Worm (Caenorhabditis elegans) whole organism, L1 larva: ENCODE data around the gene gfat-1.

Experiments
- alr-1 ChIP-seq: fragments of 200-800 bp; sonication (Bioruptor generic); optimal IDR thresholded peaks from 2 replicates; lab custom pipeline; 2018; ENCODE audit warnings: borderline replicate concordance, mild to moderate bottlenecking, missing genetic modification characterization, missing compliant biosample characterization
- blmp-1 ChIP-seq: fragments of 150-350 bp; optimal IDR thresholded peaks from 2 replicates; lab custom pipeline; 2014; ENCODE audit warnings: missing biosample characterization, missing genetic modification characterization
- ceh-82 ChIP-seq, 3 experiments: fragments of 150-350 bp in 1 of 3; sonication (generic microtip) in 2 of 3; optimal IDR thresholded peaks; 2 replicates each; lab custom pipeline; 2014 to 2017; ENCODE audit warnings: missing biosample characterization in 3 of 3, missing genetic modification characterization in 3 of 3
- ces-1 ChIP-seq: fragments of 150-350 bp; optimal IDR thresholded peaks from 2 replicates; lab custom pipeline; 2014; ENCODE audit warnings: missing biosample characterization, missing genetic modification reagents, missing genetic modification characterization
- dpl-1 ChIP-seq, 3 experiments: fragments of 150-350 bp in 2 of 3; sonication (generic microtip) in 1 of 3; optimal IDR thresholded peaks; 2 replicates each; lab custom pipeline; 2014 to 2017; ENCODE audit warnings: missing biosample characterization in 3 of 3, missing genetic modification characterization in 3 of 3, missing genetic modification reagents in 3 of 3
- dsc-1 ChIP-seq: sonication (generic microtip); optimal IDR thresholded peaks from 2 replicates; lab custom pipeline; 2016; ENCODE audit warnings: mild to moderate bottlenecking, missing genetic modification characterization, missing compliant biosample characterization
- efl-1 ChIP-seq, 4 experiments: fragments of 150-350 bp; optimal IDR thresholded peaks in 3 of 4; peaks in 1 of 4; 1 replicate in 1 of 4; 2 replicates in 3 of 4; lab custom pipeline; 2014; ENCODE audit warnings: missing biosample characterization in 2 of 4, missing genetic modification characterization in 2 of 4, missing genetic modification reagents in 2 of 4
- efl-3 ChIP-seq: fragments of 200-800 bp; sonication (Bioruptor generic); optimal IDR thresholded peaks from 2 replicates; lab custom pipeline; 2018; ENCODE audit warnings: mild to moderate bottlenecking, missing genetic modification characterization, missing compliant biosample characterization
- elt-2 ChIP-seq: sonication (generic microtip); optimal IDR thresholded peaks from 2 replicates; lab custom pipeline; 2016; ENCODE audit warnings: missing genetic modification characterization, mild to moderate bottlenecking, inconsistent platforms, missing compliant biosample characterization, missing genetic modification reagents
- lin-14 ChIP-seq: fragments of 200-800 bp; sonication (Bioruptor generic); optimal IDR thresholded peaks from 2 replicates; lab custom pipeline; 2018; ENCODE audit warnings: mild to moderate bottlenecking, missing genetic modification characterization, moderate library complexity, missing compliant biosample characterization
- lin-15B ChIP-seq: fragments of 150-350 bp; sonication (generic microtip); optimal IDR thresholded peaks from 3 replicates; lab custom pipeline; 2014; ENCODE audit warnings: missing biosample characterization, missing genetic modification characterization
- lin-35 ChIP-seq, 2 experiments: fragments of 150-350 bp; optimal IDR thresholded peaks; 2 replicates each; lab custom pipeline; 2014; ENCODE audit warnings: missing biosample characterization in 2 of 2, missing genetic modification characterization in 2 of 2, missing genetic modification reagents in 2 of 2
- lsy-2 ChIP-seq, 2 experiments: fragments of 150-350 bp; optimal IDR thresholded peaks; 2 replicates each; lab custom pipeline; 2014; ENCODE audit warnings: missing biosample characterization in 2 of 2, missing genetic modification characterization in 2 of 2
- mep-1 ChIP-seq: fragments of 150-350 bp; optimal IDR thresholded peaks from 2 replicates; lab custom pipeline; 2014; ENCODE audit warnings: missing biosample characterization, missing genetic modification characterization
- nhr-20 ChIP-seq: sonication (generic microtip); optimal IDR thresholded peaks from 2 replicates; lab custom pipeline; 2016; ENCODE audit warnings: mild to moderate bottlenecking, missing genetic modification characterization, missing compliant biosample characterization
- nhr-237 ChIP-seq: fragments of 150-350 bp; optimal IDR thresholded peaks from 2 replicates; lab custom pipeline; 2014; ENCODE audit warnings: missing biosample characterization, missing genetic modification characterization
- nhr-47 ChIP-seq: sonication (generic microtip); optimal IDR thresholded peaks from 2 replicates; lab custom pipeline; 2016; ENCODE audit warnings: mild to moderate bottlenecking, missing genetic modification characterization, moderate library complexity, missing compliant biosample characterization
- nhr-71 ChIP-seq: sonication (generic microtip); optimal IDR thresholded peaks from 2 replicates; lab custom pipeline; 2016; ENCODE audit warnings: mild to moderate bottlenecking, missing genetic modification characterization, moderate library complexity, missing compliant biosample characterization
- nhr-85 ChIP-seq: sonication (generic microtip); peaks from one replicate; lab custom pipeline; 2016; ENCODE audit warnings: missing genetic modification characterization, inconsistent platforms, missing compliant biosample characterization
- pag-3 ChIP-seq: sonication (generic microtip); optimal IDR thresholded peaks from 2 replicates; lab custom pipeline; 2017; ENCODE audit warnings: missing genetic modification characterization, mild to moderate bottlenecking, missing compliant biosample characterization, antibody characterized with exemption, borderline replicate concordance; ENCODE audit not compliant: insufficient read depth
- pqm-1 ChIP-seq: sonication (generic microtip); optimal IDR thresholded peaks from 3 replicates; lab custom pipeline; 2017; ENCODE audit warnings: missing biosample characterization, missing genetic modification characterization
- rnt-1 ChIP-seq: sonication (generic microtip); optimal IDR thresholded peaks from 2 replicates; lab custom pipeline; 2016; ENCODE audit warnings: mild to moderate bottlenecking, missing genetic modification characterization, moderate library complexity, missing compliant biosample characterization
- skn-1 ChIP-seq: fragments of 150-350 bp; optimal IDR thresholded peaks from 2 replicates; lab custom pipeline; 2014; ENCODE audit warnings: missing biosample characterization, missing genetic modification characterization
- snpc-4 ChIP-seq: fragments of 150-350 bp; optimal IDR thresholded peaks from 2 replicates; lab custom pipeline; 2014; ENCODE audit warnings: missing biosample characterization, missing genetic modification characterization
- snu-23 ChIP-seq: sonication (generic microtip); optimal IDR thresholded peaks from 2 replicates; lab custom pipeline; 2016; ENCODE audit warnings: missing genetic modification characterization, missing compliant biosample characterization
- tbx-2 ChIP-seq: sonication (generic microtip); optimal IDR thresholded peaks from 2 replicates; lab custom pipeline; 2016; ENCODE audit warnings: missing genetic modification characterization, missing compliant biosample characterization
- tlp-1 ChIP-seq: fragments of 150-350 bp; optimal IDR thresholded peaks from 2 replicates; lab custom pipeline; 2014; ENCODE audit warnings: missing biosample characterization, missing genetic modification characterization
- xbp-1 ChIP-seq: sonication (generic microtip); optimal IDR thresholded peaks from 2 replicates; lab custom pipeline; 2016; ENCODE audit warnings: missing genetic modification characterization, missing compliant biosample characterization
- zip-4 ChIP-seq: fragments of 200-800 bp; sonication (Bioruptor generic); optimal IDR thresholded peaks from 2 replicates; lab custom pipeline; 2018; ENCODE audit warnings: mild to moderate bottlenecking, missing genetic modification characterization, moderate library complexity, missing compliant biosample characterization
- ztf-11 ChIP-seq, 2 experiments: sonication (generic microtip); optimal IDR thresholded peaks; 2 replicates each; lab custom pipeline; 2016 to 2017; ENCODE audit warnings: missing genetic modification characterization in 2 of 2, missing biosample characterization in 1 of 2, missing compliant biosample characterization in 1 of 2

The gfat-1 gene

DNA sequence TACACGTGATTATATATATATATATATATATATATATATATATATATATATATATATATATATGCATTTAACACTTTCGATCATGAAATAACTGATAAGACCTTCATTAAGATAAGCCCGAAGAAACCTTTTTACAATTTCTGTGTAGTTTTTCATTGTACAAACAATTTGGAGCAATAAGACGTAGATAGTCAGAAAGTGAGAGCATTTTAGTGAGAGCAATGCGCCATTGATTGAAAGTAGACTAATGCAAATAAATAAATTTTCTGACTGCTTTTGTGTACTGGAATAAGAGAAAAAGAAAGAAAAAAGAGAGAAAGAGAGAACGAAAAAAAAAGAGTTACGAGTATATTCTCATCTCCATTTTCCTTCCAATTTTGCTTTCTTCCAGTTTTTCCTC lies 9.4 kb upstream of the gfat-1 start:
- TF ChIP-seq lin-14 (GFP tag; lab: Kevin White, UChicago) (peak; percentile 0), efl-1 (optimal IDR thresholded peaks at IDR 0.05; lab: Kevin White, UChicago) (no peak), efl-1 (GFP tag; optimal IDR thresholded peaks at IDR 0.05 in 1 of 2; lab: Kevin White, UChicago) (peak in 1 of 2 experiments; percentile 64), elt-2 (tag; lab: Kevin White, UChicago) (peak; percentile 74), lin-35 (GFP tag; optimal IDR thresholded peaks at IDR 0.05; lab: Kevin White, UChicago) (peak in 1 of 2 experiments; percentile 2), mep-1 (no peak), tlp-1 (no peak)

DNA sequence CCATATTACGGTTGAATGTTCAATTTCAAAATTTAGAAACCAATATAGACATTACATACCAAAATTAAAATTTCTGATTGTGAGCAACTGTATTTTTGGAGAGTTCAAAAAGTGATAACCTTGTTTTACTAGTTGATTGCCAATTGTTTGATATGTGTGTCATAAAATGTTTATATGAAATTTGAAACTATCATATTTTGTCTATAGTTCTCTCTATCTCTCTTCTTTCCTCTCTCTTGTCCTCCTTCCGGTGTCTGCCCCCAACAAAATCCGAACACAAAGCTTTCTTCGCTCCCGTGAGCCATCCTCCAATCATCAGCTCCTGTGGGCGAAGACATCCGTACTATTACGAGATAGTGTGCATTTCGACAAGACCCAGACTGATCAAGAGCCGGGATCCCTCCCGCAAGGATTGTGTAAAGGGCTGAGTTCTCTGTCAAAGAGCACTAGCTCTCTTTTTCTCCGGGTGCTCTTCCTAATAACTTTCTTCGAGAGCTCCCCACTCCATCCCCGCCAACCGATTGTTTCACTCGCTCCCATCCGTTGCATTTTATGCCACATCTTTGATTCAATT lies 7.3 kb upstream of the gfat-1 start:
- TF ChIP-seq lin-14 (GFP tag; lab: Kevin White, UChicago) = peak; percentile 84
- peak; percentile 18 for TF ChIP-seq nhr-71
- TF ChIP-seq efl-3 (GFP tag; lab: Kevin White, UChicago) = no peak
- TF ChIP-seq dsc-1 (tag; lab: Kevin White, UChicago) = peak; percentile 62
- TF ChIP-seq rnt-1 (tag; lab: Kevin White, UChicago) = peak; percentile 51
- peak in 1 of 2 experiments; percentile 19 for TF ChIP-seq efl-1 (optimal IDR thresholded peaks at IDR 0.05; lab: Kevin White, UChicago)
- peak in 1 of 2 experiments; percentile 57 for TF ChIP-seq efl-1 (GFP tag; optimal IDR thresholded peaks at IDR 0.05 in 1 of 2; lab: Kevin White, UChicago)
- no peak for TF ChIP-seq snpc-4 (tag; lab: Kevin White, UChicago)
- TF ChIP-seq lsy-2 (tag; optimal IDR thresholded peaks at IDR 0.05; lab: Kevin White, UChicago) = peak in 1 of 2 experiments; percentile 1
- TF ChIP-seq ces-1 = no peak

- TF ChIP-seq zip-4 (no peak), ztf-11 (tag; optimal IDR thresholded peaks at IDR 0.05; lab: Kevin White, UChicago) (no peak)
- TF ChIP-seq, all 84 proteins: peak for 0
These were observed 5.5 kb upstream of the gfat-1 start, which contains the start of gene F07A11.4 for ce11 chrII:11600711-11601110. Gene F07A11.4 (plus strand): TSS chrII:11601011.

ce11 chrII:11599751-11600150 lies 4.5 kb upstream of the gfat-1 start, which contains the start of gene npp-5:
Gene npp-5 (minus strand): TSS chrII:11599809.
- TF ChIP-seq dpl-1 (GFP tag; optimal IDR thresholded peaks at IDR 0.05; lab: Kevin White, UChicago) = peak; percentile 83 to 91 (median 90)
- TF ChIP-seq blmp-1 (tag; lab: Kevin White, UChicago) = peak; percentile 31
- TF ChIP-seq lin-35 (GFP tag; optimal IDR thresholded peaks at IDR 0.05; lab: Kevin White, UChicago) = peak; percentile 78 to 96
- TF ChIP-seq dsc-1 (tag; lab: Kevin White, UChicago) = no peak
- TF ChIP-seq skn-1 (tag; lab: Kevin White, UChicago) = peak; percentile 22
- no peak for TF ChIP-seq pqm-1 (tag; lab: Kevin White, UChicago)
- TF ChIP-seq tbx-2 = peak; percentile 20
- peak; percentile 10 for TF ChIP-seq lin-14 (GFP tag; lab: Kevin White, UChicago)
- peak; percentile 20 for TF ChIP-seq lin-15B (tag; lab: Kevin White, UChicago)
- TF ChIP-seq lsy-2 (tag; optimal IDR thresholded peaks at IDR 0.05; lab: Kevin White, UChicago) = peak; percentile 20 to 65
- TF ChIP-seq nhr-237 = no peak
- peak in 1 of 3 experiments; percentile 4 for TF ChIP-seq ceh-82 (tag; optimal IDR thresholded peaks at IDR 0.05; lab: Kevin White, UChicago)
- peak; percentile 52 for TF ChIP-seq nhr-85 (tag; lab: Kevin White, UChicago)
- TF ChIP-seq pag-3 (tag; lab: Kevin White, UChicago) = no peak
- TF ChIP-seq nhr-20 (tag; lab: Kevin White, UChicago) = no peak
- TF ChIP-seq nhr-47 (tag; lab: Kevin White, UChicago) = peak; percentile 24
- TF ChIP-seq efl-1 (optimal IDR thresholded peaks at IDR 0.05; lab: Kevin White, UChicago) = peak; percentile 69 to 90
- TF ChIP-seq efl-1 (GFP tag; optimal IDR thresholded peaks at IDR 0.05 in 1 of 2; lab: Kevin White, UChicago) = peak; percentile 91 to 99
- TF ChIP-seq xbp-1 (tag; lab: Kevin White, UChicago) = peak; percentile 2
- TF ChIP-seq alr-1 (tag; lab: Kevin White, UChicago) = no peak
- TF ChIP-seq snu-23 = peak; percentile 20
- peak; percentile 52 for TF ChIP-seq nhr-71
